Worm (Caenorhabditis elegans) whole organism, L3 larva: ENCODE measurements around the gene abts-3.

Experiments
- aly-2 ChIP-seq: fragments of 150-350 bp; optimal IDR thresholded peaks from 2 replicates; lab custom pipeline; 2014; ENCODE audit warnings: missing biosample characterization, missing genetic modification characterization
- ama-1 ChIP-seq: fragments of 150-350 bp; optimal IDR thresholded peaks from 2 replicates; lab custom pipeline; 2018
- ceh-28 ChIP-seq: fragments of 150-350 bp; optimal IDR thresholded peaks from 2 replicates; lab custom pipeline; 2014; ENCODE audit warnings: missing biosample characterization, missing genetic modification reagents, missing genetic modification characterization
- ceh-82 ChIP-seq: fragments of 150-350 bp; optimal IDR thresholded peaks from 2 replicates; lab custom pipeline; 2014; ENCODE audit warnings: missing biosample characterization, missing genetic modification characterization
- ceh-9 ChIP-seq: sonication (generic microtip); optimal IDR thresholded peaks from 2 replicates; lab custom pipeline; 2018; ENCODE audit warnings: missing biosample characterization, missing genetic modification characterization
- lin-39 ChIP-seq: fragments of 150-350 bp; optimal IDR thresholded peaks from 2 replicates; lab custom pipeline; 2018; ENCODE audit warnings: missing biosample characterization, missing genetic modification reagents, missing genetic modification characterization
- nhr-77 ChIP-seq: fragments of 150-350 bp; optimal IDR thresholded peaks from 2 replicates; lab custom pipeline; 2014; ENCODE audit warnings: missing biosample characterization, missing genetic modification characterization
- skn-1 ChIP-seq: fragments of 150-350 bp; optimal IDR thresholded peaks from 2 replicates; lab custom pipeline; 2014; ENCODE audit warnings: missing biosample characterization, missing genetic modification characterization
- zag-1 ChIP-seq: fragments of 150-350 bp; optimal IDR thresholded peaks from 2 replicates; lab custom pipeline; 2014; ENCODE audit warnings: missing biosample characterization, missing genetic modification characterization

DNA sequence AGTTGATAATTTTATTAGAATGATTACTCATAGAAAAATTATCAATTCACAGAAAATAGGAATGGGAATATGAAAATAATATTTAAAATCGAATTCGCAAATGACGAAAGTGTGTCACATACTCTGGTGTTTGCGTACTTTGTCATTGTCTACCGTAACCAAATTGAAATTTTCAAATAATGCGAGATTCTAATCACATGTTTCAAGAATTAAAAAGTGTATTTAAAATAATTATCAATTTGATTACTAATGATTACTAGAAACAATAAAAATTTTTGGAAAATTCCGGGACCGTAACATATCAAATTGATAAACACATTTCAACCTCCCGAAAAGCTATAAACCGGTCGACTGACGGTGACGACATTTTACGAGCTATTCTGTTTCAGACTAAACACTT is 41.3 kb upstream of the abts-3 start, which contains the start of the genes fbf-2 and nspg-3:
- TF ChIP-seq ceh-28 (tag; lab: Kevin White, UChicago) (no peak), aly-2 (tag; lab: Kevin White, UChicago) (no peak), lin-39 (no peak), ama-1 (lab: Kevin White, UChicago) (no peak), nhr-77 (tag; lab: Kevin White, UChicago) (no peak), ceh-9 (tag; lab: Kevin White, UChicago) (no peak), ceh-82 (tag; lab: Kevin White, UChicago) (no peak), zag-1 (no peak), skn-1 (tag; lab: Kevin White, UChicago) (no peak)
